Worm (Caenorhabditis elegans): Measurements from ENCODE around the gene pax-1.

pax-1 gene

ce11 chrV:8203085-8203643 lies 21.6 kb upstream of the pax-1 start, which contains the start of gene cest-17:
Gene cest-17 (plus strand): TSS chrV:8203332.
- no peak for TF ChIP-seq hlh-17 (GFP tag; optimal IDR thresholded peaks at IDR 0.05; ENCODE audit: borderline replicate concordance)
- TF ChIP-seq fkh-10 (GFP tag; optimal IDR thresholded peaks at IDR 0.05), result no peak
- TF ChIP-seq efl-1 (optimal IDR thresholded peaks at IDR 0.05), result no peak
- peak in 1 of 2 experiments; percentile 53 for TF ChIP-seq efl-1 (GFP tag; optimal IDR thresholded peaks at IDR 0.05 in 1 of 2)

DNA sequence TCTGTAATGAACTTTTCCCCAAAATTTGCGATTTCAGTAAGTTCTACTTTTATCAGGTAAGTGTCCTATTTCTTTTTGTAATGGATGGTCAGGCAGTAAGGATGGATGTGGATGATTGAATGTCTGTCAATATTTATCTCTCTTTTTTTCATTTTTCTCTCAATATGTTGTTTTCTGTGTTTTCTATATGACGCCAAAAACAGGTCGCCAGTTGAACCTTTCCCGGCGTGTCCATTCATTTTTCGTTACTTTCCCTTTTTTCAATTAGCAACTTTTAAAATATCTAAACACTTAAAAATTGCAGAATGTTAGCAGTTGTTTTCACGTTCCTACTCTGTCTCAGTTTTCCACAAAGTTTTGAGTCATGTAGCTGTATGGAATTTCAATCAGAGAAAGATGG lies 17.8 kb upstream of the pax-1 start, which contains the start of gene timp-1:
Gene timp-1 (plus strand): TSS at position 305 of the 400 bp plus-strand sequence.
- TF ChIP-seq C04F5.9 (tag; optimal IDR thresholded peaks at IDR 0.05) (no peak), nhr-237 (tag; optimal IDR thresholded peaks at IDR 0.05) (no peak), C16A3.4 (tag; optimal IDR thresholded peaks at IDR 0.05) (no peak), lin-35 (GFP tag; optimal IDR thresholded peaks at IDR 0.05) (no peak), blmp-1 (tag; optimal IDR thresholded peaks at IDR 0.05) (peak; percentile 93), hlh-17 (GFP tag; optimal IDR thresholded peaks at IDR 0.05; ENCODE audit: borderline replicate concordance) (no peak), egl-27 (tag; optimal IDR thresholded peaks at IDR 0.05) (no peak), nhr-71 (tag; optimal IDR thresholded peaks at IDR 0.05) (no peak), nhr-47 (tag; optimal IDR thresholded peaks at IDR 0.05) (no peak), nhr-19 (GFP tag; conservative IDR thresholded peaks at IDR 0.05) (no peak), jun-1 (tag; optimal IDR thresholded peaks at IDR 0.05) (no peak), aly-2 (tag; optimal IDR thresholded peaks at IDR 0.05) (no peak), elt-3 (tag; optimal IDR thresholded peaks at IDR 0.05) (peak in 1 of 6 experiments; percentile 47)

- TF ChIP-seq lin-14 (GFP tag; optimal IDR thresholded peaks at IDR 0.05), result peak; percentile 42
- no peak for TF ChIP-seq ceh-90 (tag; optimal IDR thresholded peaks at IDR 0.05)
Measured at ce11 chrV:8210527-8210926, 14.2 kb upstream of the pax-1 start.

DNA sequence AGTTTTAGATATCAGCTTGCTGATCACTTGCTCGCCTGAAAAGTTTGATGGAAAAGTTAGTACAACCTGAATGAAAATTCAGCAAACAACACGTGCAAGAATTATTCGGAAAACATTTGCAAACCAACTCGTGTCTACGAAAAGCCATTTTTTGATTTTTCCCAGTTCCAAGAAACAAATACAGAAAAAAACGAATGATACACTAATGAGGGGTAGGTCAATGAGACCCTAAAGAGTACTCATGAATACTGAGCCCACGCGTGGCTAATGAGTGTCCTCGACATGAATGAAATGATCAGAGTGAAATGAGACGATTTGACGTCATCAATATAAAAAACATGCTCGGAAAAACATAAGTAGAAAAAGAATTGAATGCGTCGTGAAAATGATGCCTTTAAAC lies 12.7 kb upstream of the pax-1 start:
- TF ChIP-seq efl-3 (GFP tag; optimal IDR thresholded peaks at IDR 0.05), result no peak
- no peak for TF ChIP-seq unc-130 (tag; optimal IDR thresholded peaks at IDR 0.05)
- peak; percentile 78 for TF ChIP-seq nhr-47 (tag; optimal IDR thresholded peaks at IDR 0.05)
- peak; percentile 33 for TF ChIP-seq ztf-4 (tag; optimal IDR thresholded peaks at IDR 0.05)
- TF ChIP-seq swsn-7 (tag; optimal IDR thresholded peaks at IDR 0.05), result peak; percentile 26
- TF ChIP-seq nhr-84 (tag; optimal IDR thresholded peaks at IDR 0.05), result no peak
- TF ChIP-seq nhr-11 (tag; optimal IDR thresholded peaks at IDR 0.05), result peak; percentile 17
- TF ChIP-seq nhr-28 (tag; optimal IDR thresholded peaks at IDR 0.05), result no peak
- TF ChIP-seq dsc-1 (tag; optimal IDR thresholded peaks at IDR 0.05), result peak; percentile 92
- no peak for TF ChIP-seq mab-9 (GFP tag; IDR thresholded peaks at IDR 0.05)
- TF ChIP-seq nhr-90 (tag; optimal IDR thresholded peaks at IDR 0.05; ENCODE audit: poor library complexity), result no peak
- TF ChIP-seq hlh-4 (tag; optimal IDR thresholded peaks at IDR 0.05), result peak; percentile 62
- peak; percentile 11 for TF ChIP-seq xbp-1 (tag; optimal IDR thresholded peaks at IDR 0.05)
- TF ChIP-seq nhr-85 (tag), result peak; percentile 47
- TF ChIP-seq egl-13 (tag; optimal IDR thresholded peaks at IDR 0.05), result peak; percentile 52
- peak; percentile 81 for TF ChIP-seq fkh-8 (tag; optimal IDR thresholded peaks at IDR 0.05)
- TF ChIP-seq lsy-2 (tag; optimal IDR thresholded peaks at IDR 0.05), result peak; percentile 11 to 32
- no peak for TF ChIP-seq jun-1 (tag; optimal IDR thresholded peaks at IDR 0.05)
- TF ChIP-seq skn-1 (tag; optimal IDR thresholded peaks at IDR 0.05), result no peak
- no peak for TF ChIP-seq ceh-63 (GFP tag; optimal IDR thresholded peaks at IDR 0.05)
- TF ChIP-seq ztf-11 (tag; optimal IDR thresholded peaks at IDR 0.05), result no peak
- TF ChIP-seq ces-1 (GFP tag; optimal IDR thresholded peaks at IDR 0.05), result no peak
- no peak for TF ChIP-seq ceh-88 (GFP tag; IDR thresholded peaks at IDR 0.05)
- no peak for TF ChIP-seq lin-15B (tag; optimal IDR thresholded peaks at IDR 0.05)
- no peak for TF ChIP-seq snpc-4 (tag; optimal IDR thresholded peaks at IDR 0.05)
- TF ChIP-seq unc-86 (tag; optimal IDR thresholded peaks at IDR 0.05), result peak; percentile 30
- TF ChIP-seq nhr-20 (tag; optimal IDR thresholded peaks at IDR 0.05), result peak; percentile 22
- peak; percentile 78 for TF ChIP-seq lin-14 (GFP tag; optimal IDR thresholded peaks at IDR 0.05)
- peak; percentile 90 for TF ChIP-seq sox-4 (tag; optimal IDR thresholded peaks at IDR 0.05)
- no peak for TF ChIP-seq rnt-1 (tag; optimal IDR thresholded peaks at IDR 0.05)
- no peak for TF ChIP-seq C16A3.4 (tag; optimal IDR thresholded peaks at IDR 0.05)
- TF ChIP-seq elt-2 (tag; optimal IDR thresholded peaks at IDR 0.05), result no peak
- TF ChIP-seq fkh-10 (GFP tag; optimal IDR thresholded peaks at IDR 0.05), result no peak
- TF ChIP-seq nhr-71 (tag; optimal IDR thresholded peaks at IDR 0.05), result peak; percentile 82
- peak; percentile 31 for TF ChIP-seq pax-3 (tag; optimal IDR thresholded peaks at IDR 0.05)

Data from whole organism, L1 larva.